Worm (Caenorhabditis elegans) whole organism, early embryonic: Measurements from ENCODE around the gene zip-5.

Experiments
- B0310.2 ChIP-seq: sonication (generic microtip); optimal IDR thresholded peaks from 2 replicates; lab custom pipeline; 2016; ENCODE audit warnings: mild to moderate bottlenecking, missing genetic modification characterization, missing compliant biosample characterization
- F13C5.2 ChIP-seq: sonication (generic microtip); optimal IDR thresholded peaks from 2 replicates; lab custom pipeline; 2017; ENCODE audit warnings: mild to moderate bottlenecking, missing genetic modification characterization, inconsistent platforms, missing compliant biosample characterization
- aly-1 ChIP-seq: sonication (generic microtip); optimal IDR thresholded peaks from 2 replicates; lab custom pipeline; 2016; ENCODE audit warnings: missing genetic modification characterization, missing compliant biosample characterization
- ama-1 ChIP-seq: fragments of 150-350 bp; optimal IDR thresholded peaks from 2 replicates; lab custom pipeline; 2014
- ceh-13 ChIP-seq: fragments of 200-800 bp; sonication (Bioruptor generic); optimal IDR thresholded peaks from 2 replicates; lab custom pipeline; 2018; ENCODE audit warnings: mild to moderate bottlenecking, missing genetic modification characterization, missing compliant biosample characterization
- ceh-36 ChIP-seq: sonication (generic microtip); optimal IDR thresholded peaks from 2 replicates; lab custom pipeline; 2016; ENCODE audit warnings: missing genetic modification characterization, inconsistent platforms, missing compliant biosample characterization
- ets-7 ChIP-seq: sonication (generic microtip); optimal IDR thresholded peaks from 2 replicates; lab custom pipeline; 2016; ENCODE audit warnings: missing genotype, missing genetic modification characterization, missing compliant biosample characterization
- flt-1 ChIP-seq: fragments of 200-800 bp; sonication (Bioruptor generic); IDR thresholded peaks from 2 replicates; pipeline ENCODE4 v1.3.6; 2022; ENCODE audit warnings: missing genetic modification characterization, missing compliant biosample characterization
- hmbx-1 ChIP-seq: sonication (generic microtip); optimal IDR thresholded peaks from 2 replicates; lab custom pipeline; 2016; ENCODE audit warnings: mild to moderate bottlenecking, missing genetic modification characterization, missing compliant biosample characterization
- hmg-4 ChIP-seq: fragments of 200-800 bp; sonication (Bioruptor generic); optimal IDR thresholded peaks from 2 replicates; lab custom pipeline; 2018; ENCODE audit warnings: mild to moderate bottlenecking, missing genetic modification characterization, missing compliant biosample characterization
- hnd-1 ChIP-seq: sonication (generic microtip); optimal IDR thresholded peaks from 2 replicates; lab custom pipeline; 2016; ENCODE audit warnings: missing genetic modification characterization, missing compliant biosample characterization
- pes-1 ChIP-seq: fragments of 200-800 bp; sonication (Bioruptor generic); IDR thresholded peaks from 2 replicates; pipeline ENCODE4 v1.3.6; 2022; ENCODE audit warnings: missing genetic modification reagents, missing genetic modification characterization, missing compliant biosample characterization
- scrt-1 ChIP-seq: fragments of 200-800 bp; sonication (Bioruptor generic); IDR thresholded peaks from 2 replicates; pipeline ENCODE4 v1.3.6; 2022; ENCODE audit warnings: missing genetic modification characterization, missing compliant biosample characterization
- sea-1 ChIP-seq: fragments of 200-800 bp; sonication (Bioruptor generic); conservative IDR thresholded peaks from 2 replicates; pipeline ENCODE4 v1.3.6; 2022; ENCODE audit warnings: missing genetic modification characterization, missing compliant biosample characterization
- tbx-11 ChIP-seq: fragments of 200-800 bp; sonication (Bioruptor generic); IDR thresholded peaks from 2 replicates; pipeline ENCODE4 v1.3.6; 2022; ENCODE audit warnings: missing genetic modification characterization, missing compliant biosample characterization
- tbx-37 ChIP-seq: fragments of 200-800 bp; sonication (Bioruptor generic); conservative IDR thresholded peaks from 2 replicates; pipeline ENCODE4 v1.3.6; 2022; ENCODE audit warnings: missing genetic modification reagents, missing genetic modification characterization, missing compliant biosample characterization
- tra-4 ChIP-seq: sonication (generic microtip); optimal IDR thresholded peaks from 2 replicates; lab custom pipeline; 2017; ENCODE audit warnings: missing genetic modification characterization, missing compliant biosample characterization

The zip-5 gene

DNA sequence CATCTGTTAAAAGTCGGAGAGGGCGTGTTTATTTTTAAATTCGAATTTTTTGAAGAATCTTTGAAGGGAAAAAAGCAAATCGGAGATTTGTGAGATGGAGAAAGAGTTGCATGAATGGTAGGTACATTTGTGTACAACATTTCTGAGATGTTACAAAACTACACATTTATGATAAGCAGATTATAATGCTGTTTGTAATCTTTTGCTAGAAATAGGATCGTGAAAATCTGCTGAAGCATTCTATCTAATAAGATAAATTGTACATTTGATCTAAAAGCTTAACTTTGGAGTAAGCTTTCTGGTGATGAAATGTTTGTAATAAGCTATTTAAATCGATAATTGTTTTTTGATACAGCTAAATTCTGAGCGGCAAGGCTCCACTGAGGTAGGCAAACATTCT lies 7.9 kb downstream of the zip-5 start:
- TF ChIP-seq pes-1 (no peak), hmbx-1 (tag; lab: Kevin White, UChicago) (no peak), scrt-1 (GFP tag; lab: Robert Waterston, UW) (no peak), hmg-4 (no peak), F13C5.2 (tag; lab: Kevin White, UChicago) (no peak), ets-7 (no peak), aly-1 (tag; lab: Kevin White, UChicago) (no peak), hnd-1 (tag; lab: Kevin White, UChicago) (no peak)

DNA sequence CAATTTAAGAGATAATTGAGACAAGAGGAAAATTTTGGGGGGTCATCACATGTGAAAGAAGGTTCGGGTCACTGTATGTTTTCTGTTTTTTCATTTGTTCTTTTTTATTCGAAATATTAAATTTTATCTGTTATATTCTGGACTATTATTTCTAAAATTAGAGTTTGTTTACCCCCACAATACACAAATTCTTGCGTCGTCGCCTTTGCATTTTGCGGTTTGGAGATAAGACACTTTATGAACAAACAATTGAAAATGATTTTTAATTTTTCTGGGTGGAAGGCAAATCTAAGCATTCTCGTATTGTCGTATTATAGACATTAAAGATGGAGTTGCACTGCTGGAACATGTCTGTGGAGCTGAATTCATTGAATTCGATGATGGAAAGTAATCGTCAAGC lies 9.0 kb downstream of the zip-5 start:
- TF ChIP-seq ceh-13 (no peak), flt-1 (GFP tag; lab: Robert Waterston, UW) (no peak), tbx-11 (GFP tag; lab: Robert Waterston, UW) (no peak), hmbx-1 (tag; lab: Kevin White, UChicago) (no peak), ama-1 (no peak), aly-1 (tag; lab: Kevin White, UChicago) (no peak), F13C5.2 (tag; lab: Kevin White, UChicago) (no peak), ets-7 (no peak), B0310.2 (tag; lab: Kevin White, UChicago) (no peak), scrt-1 (GFP tag; lab: Robert Waterston, UW) (no peak), ceh-36 (tag; lab: Kevin White, UChicago) (no peak), tra-4 (no peak), hmg-4 (no peak), tbx-37 (no peak), hnd-1 (tag; lab: Kevin White, UChicago) (no peak), sea-1 (GFP tag; lab: Robert Waterston, UW) (no peak)

DNA sequence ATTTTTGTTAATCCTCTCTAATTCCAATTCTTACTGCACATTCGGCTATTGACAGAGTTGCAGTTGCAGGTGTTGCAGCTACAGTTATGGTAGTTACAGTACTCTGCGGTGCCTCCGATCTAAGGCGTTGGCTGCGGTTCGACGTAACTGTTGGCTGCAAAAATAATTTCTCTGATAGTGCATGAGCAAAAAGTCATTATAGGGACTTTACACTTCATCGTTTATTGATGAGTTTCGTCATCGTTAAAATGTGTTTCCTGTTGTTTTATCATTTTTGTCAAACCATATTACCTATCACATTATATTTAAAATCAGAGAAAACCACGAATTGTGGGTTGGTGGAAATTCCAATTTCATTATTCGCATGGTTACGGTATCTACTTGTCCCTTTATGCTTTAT lies 10.3 kb downstream of the zip-5 start:
- no peak for TF ChIP-seq sea-1 (GFP tag; lab: Robert Waterston, UW)
- no peak for TF ChIP-seq flt-1 (GFP tag; lab: Robert Waterston, UW)
- no peak for TF ChIP-seq F13C5.2 (tag; lab: Kevin White, UChicago)
- no peak for TF ChIP-seq ceh-36 (tag; lab: Kevin White, UChicago)
- TF ChIP-seq B0310.2 (tag; lab: Kevin White, UChicago), result no peak
- TF ChIP-seq scrt-1 (GFP tag; lab: Robert Waterston, UW), result no peak
- TF ChIP-seq ceh-13, result no peak

DNA sequence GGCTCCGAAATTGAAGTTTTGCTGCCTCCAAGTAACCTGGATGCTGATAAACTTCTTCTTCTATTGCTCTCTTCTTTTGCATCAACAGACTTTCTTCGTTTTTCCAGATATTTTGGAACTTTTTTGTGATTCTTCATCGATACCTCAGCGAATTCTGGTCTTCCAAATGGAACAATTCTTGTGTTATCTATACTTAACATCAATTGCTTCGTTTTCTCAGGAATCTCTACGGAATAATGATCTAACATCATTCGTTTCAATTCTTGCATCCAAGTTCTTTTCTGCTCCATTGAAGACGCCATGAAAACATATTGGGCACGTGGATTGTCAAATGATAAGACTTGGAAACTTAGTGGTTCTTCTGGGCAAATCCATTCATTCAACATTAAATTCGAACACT lies 11.6 kb downstream of the zip-5 start, which contains the start of gene F32F2.4:
Gene F32F2.4 (plus strand): TSS at position 301 of the 400 bp plus-strand sequence.
- no peak for TF ChIP-seq tra-4
- TF ChIP-seq aly-1 (tag; lab: Kevin White, UChicago), result no peak
- TF ChIP-seq hnd-1 (tag; lab: Kevin White, UChicago), result no peak
- TF ChIP-seq B0310.2 (tag; lab: Kevin White, UChicago), result no peak
- no peak for TF ChIP-seq ets-7
- no peak for TF ChIP-seq pes-1
- no peak for TF ChIP-seq F13C5.2 (tag; lab: Kevin White, UChicago)
- no peak for TF ChIP-seq scrt-1 (GFP tag; lab: Robert Waterston, UW)
- no peak for TF ChIP-seq ama-1
- TF ChIP-seq ceh-13, result no peak
- TF ChIP-seq sea-1 (GFP tag; lab: Robert Waterston, UW), result no peak
- TF ChIP-seq ceh-36 (tag; lab: Kevin White, UChicago), result no peak

DNA sequence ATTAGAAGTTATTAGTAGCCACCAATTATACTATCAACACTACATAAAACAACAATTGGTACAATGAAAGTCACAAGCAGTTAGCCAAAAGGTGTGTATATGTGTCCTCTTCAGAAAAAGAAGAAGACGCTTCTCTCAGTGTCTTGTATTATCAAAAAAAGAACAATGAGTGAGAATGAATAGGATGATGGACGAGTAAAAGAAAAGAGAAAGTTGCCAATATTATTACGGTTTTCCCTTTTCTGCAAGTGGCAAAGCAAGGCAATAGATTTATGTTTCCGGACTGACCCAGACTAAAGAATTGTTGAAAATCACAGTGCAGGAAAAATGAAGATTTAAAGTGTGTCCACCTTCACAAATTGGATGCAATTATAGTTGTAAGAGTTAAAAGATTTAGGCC lies 16.0 kb downstream of the zip-5 start:
- TF ChIP-seq pes-1 (no peak), aly-1 (tag; lab: Kevin White, UChicago) (no peak), ceh-13 (no peak), ceh-36 (tag; lab: Kevin White, UChicago) (no peak), sea-1 (GFP tag; lab: Robert Waterston, UW) (no peak), hmg-4 (no peak), hnd-1 (tag; lab: Kevin White, UChicago) (no peak), B0310.2 (tag; lab: Kevin White, UChicago) (no peak), ama-1 (no peak), F13C5.2 (tag; lab: Kevin White, UChicago) (no peak), tbx-11 (GFP tag; lab: Robert Waterston, UW) (no peak), scrt-1 (GFP tag; lab: Robert Waterston, UW) (no peak), tbx-37 (no peak), flt-1 (GFP tag; lab: Robert Waterston, UW) (no peak), tra-4 (no peak), ets-7 (no peak)

DNA sequence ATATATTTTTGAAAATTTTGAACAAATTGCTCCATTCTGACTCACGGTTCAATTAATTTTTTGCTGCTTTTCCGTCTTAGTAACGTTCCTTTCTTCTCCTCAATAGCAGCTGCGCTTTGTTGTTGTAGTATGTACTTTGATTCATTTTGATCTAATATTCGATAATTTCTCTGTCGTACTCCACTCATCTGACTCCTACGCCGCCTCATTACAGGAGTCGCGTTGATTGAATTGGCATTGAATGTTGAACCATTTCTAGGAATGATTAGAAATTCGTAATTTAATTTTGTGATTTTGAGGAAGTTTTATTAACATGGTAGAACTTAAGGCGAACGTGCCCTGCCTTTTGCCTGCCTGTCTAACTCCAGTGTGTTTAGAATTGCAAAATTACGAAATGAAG lies 18.6 kb downstream of the zip-5 start:
- no peak for TF ChIP-seq hmbx-1 (tag; lab: Kevin White, UChicago)
- no peak for TF ChIP-seq ets-7
- TF ChIP-seq ceh-13, result no peak
- TF ChIP-seq F13C5.2 (tag; lab: Kevin White, UChicago), result no peak
- TF ChIP-seq aly-1 (tag; lab: Kevin White, UChicago), result no peak
- TF ChIP-seq B0310.2 (tag; lab: Kevin White, UChicago), result no peak
- no peak for TF ChIP-seq scrt-1 (GFP tag; lab: Robert Waterston, UW)

DNA sequence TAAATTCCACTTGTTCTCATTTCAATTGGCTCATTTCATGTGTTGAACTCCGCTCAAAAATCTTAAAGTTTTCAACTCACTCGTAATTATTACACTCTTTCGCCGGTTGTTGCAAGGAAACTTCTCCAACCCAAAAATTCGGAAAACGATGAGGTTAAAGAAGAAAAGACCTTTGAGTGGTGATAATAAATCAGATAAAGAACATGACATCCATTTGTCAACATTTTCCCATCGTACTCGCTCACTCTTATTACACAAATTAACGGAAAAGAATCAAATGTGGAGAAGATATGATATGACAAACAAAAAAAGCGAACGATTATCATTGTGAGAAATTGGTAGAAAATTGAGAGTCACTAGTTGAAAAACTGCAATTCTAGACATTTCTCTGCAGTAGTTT lies 20.9 kb downstream of the zip-5 start:
- TF ChIP-seq aly-1 (tag; lab: Kevin White, UChicago) (no peak), hnd-1 (tag; lab: Kevin White, UChicago) (no peak), ceh-13 (no peak), scrt-1 (GFP tag; lab: Robert Waterston, UW) (no peak), ets-7 (no peak), pes-1 (no peak), F13C5.2 (tag; lab: Kevin White, UChicago) (no peak), B0310.2 (tag; lab: Kevin White, UChicago) (no peak), tbx-37 (no peak), flt-1 (GFP tag; lab: Robert Waterston, UW) (no peak), hmbx-1 (tag; lab: Kevin White, UChicago) (no peak), hmg-4 (no peak), tra-4 (no peak), ama-1 (no peak), sea-1 (GFP tag; lab: Robert Waterston, UW) (no peak), tbx-11 (GFP tag; lab: Robert Waterston, UW) (no peak), ceh-36 (tag; lab: Kevin White, UChicago) (no peak)

DNA sequence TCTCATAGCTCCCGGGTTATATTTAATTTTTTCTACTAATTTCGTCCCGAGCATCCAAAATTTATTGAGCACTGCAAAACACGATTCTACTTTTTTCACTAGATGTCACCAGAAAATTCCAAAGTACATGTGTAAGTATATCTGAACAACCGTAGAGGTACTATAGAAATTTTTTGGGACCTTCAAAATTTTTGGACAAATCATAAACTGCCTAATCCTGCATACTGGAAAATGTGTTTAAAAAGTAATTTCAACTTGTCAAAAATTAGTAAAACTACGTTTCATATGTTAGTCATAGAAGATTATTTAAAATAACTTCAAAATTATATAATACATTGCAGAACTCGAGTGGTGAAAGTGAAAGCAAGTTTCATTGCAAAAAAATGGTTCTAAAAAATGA lies 22.2 kb downstream of the zip-5 start:
- TF ChIP-seq ets-7 (no peak), hmbx-1 (tag; lab: Kevin White, UChicago) (no peak), F13C5.2 (tag; lab: Kevin White, UChicago) (no peak), scrt-1 (GFP tag; lab: Robert Waterston, UW) (no peak), sea-1 (GFP tag; lab: Robert Waterston, UW) (no peak), B0310.2 (tag; lab: Kevin White, UChicago) (no peak), tbx-37 (no peak), tbx-11 (GFP tag; lab: Robert Waterston, UW) (no peak), tra-4 (no peak), ama-1 (no peak)
